Fruit fly (Drosophila melanogaster): Measurements from ENCODE around the gene Tb.
A peak's percentile ranks its signal among the peaks of the same experiment; 100 is the strongest.

The Tb gene

dm6 chr3R:26633010-26633409 lies 23.2 kb upstream of the Tb start:
- no peak for TF ChIP-seq Deaf1 (tag; optimal IDR thresholded peaks at IDR 0.05)
- no peak for TF ChIP-seq caup (GFP tag; optimal IDR thresholded peaks at IDR 0.05; ENCODE audit: severe bottlenecking)
- no peak for TF ChIP-seq unpg (GFP tag; optimal IDR thresholded peaks at IDR 0.05)
- no peak for TF ChIP-seq Dip2 (GFP tag; IDR thresholded peaks at IDR 0.05)
- no peak for TF ChIP-seq CG33213 (GFP tag; optimal IDR thresholded peaks at IDR 0.05)
- TF ChIP-seq CG9797 (GFP tag; optimal IDR thresholded peaks at IDR 0.05), result no peak
- TF ChIP-seq ems (GFP tag; optimal IDR thresholded peaks at IDR 0.05), result no peak
- TF ChIP-seq Neu2 (GFP tag; optimal IDR thresholded peaks at IDR 0.05; ENCODE audit: borderline replicate concordance), result no peak
- TF ChIP-seq Meics (GFP tag; optimal IDR thresholded peaks at IDR 0.05), result no peak
- TF ChIP-seq vvl (GFP tag; IDR thresholded peaks at IDR 0.05), result peak; percentile 61; the same call in 1 of the 2 replicates
- no peak for TF ChIP-seq CG12769 (tag; optimal IDR thresholded peaks at IDR 0.05)
- TF ChIP-seq CG6175 (GFP tag; IDR thresholded peaks at IDR 0.05), result no peak
- no peak for TF ChIP-seq pfk (GFP tag; optimal IDR thresholded peaks at IDR 0.05)
- no peak for TF ChIP-seq CG3407 (GFP tag; optimal IDR thresholded peaks at IDR 0.05)
- TF ChIP-seq abd-A (tag; optimal IDR thresholded peaks at IDR 0.05), result peak; percentile 89
- TF ChIP-seq vfl (GFP tag; optimal IDR thresholded peaks at IDR 0.05), result no peak
- TF ChIP-seq Hmx (GFP tag; optimal IDR thresholded peaks at IDR 0.05), result no peak
- TF ChIP-seq CG2129 (GFP tag; IDR thresholded peaks at IDR 0.05; ENCODE audit: partially characterized antibody), result no peak
- peak; percentile 43 for TF ChIP-seq onecut (GFP tag; IDR thresholded peaks at IDR 0.05)
- TF ChIP-seq sd (tag; optimal IDR thresholded peaks at IDR 0.05), result peak; percentile 82
- TF ChIP-seq mld (GFP tag; IDR thresholded peaks at IDR 0.05; ENCODE audit: partially characterized antibody), result no peak
- no peak for TF ChIP-seq Ets65A (GFP tag)
- no peak for TF ChIP-seq CG7271 (tag; optimal IDR thresholded peaks at IDR 0.05)
- TF ChIP-seq Dbx (GFP tag; IDR thresholded peaks at IDR 0.05), result 0 out of 3 replicates have a peak, but pooled peaks have one; percentile 3
- no peak for TF ChIP-seq slbo (GFP tag; IDR thresholded peaks at IDR 0.05)
- TF ChIP-seq CG5953 (GFP tag; IDR thresholded peaks at IDR 0.05), result no peak
- TF ChIP-seq CG1602 (GFP tag; optimal IDR thresholded peaks at IDR 0.05), result no peak
- TF ChIP-seq Awh (GFP tag; IDR thresholded peaks at IDR 0.05), result 0 out of 2 replicates have a peak, but pooled peaks have one; percentile 15
- no peak for TF ChIP-seq bab2 (GFP tag; optimal IDR thresholded peaks at IDR 0.05)
- TF ChIP-seq Lpt (GFP tag; optimal IDR thresholded peaks at IDR 0.05), result no peak
- no peak for TF ChIP-seq CG13894 (tag; optimal IDR thresholded peaks at IDR 0.05)
- no peak for TF ChIP-seq CG18619 (GFP tag; optimal IDR thresholded peaks at IDR 0.05)
- TF ChIP-seq CG11093 (GFP tag; IDR thresholded peaks at IDR 0.05), result no peak
- no peak for TF ChIP-seq CG2678 (tag; optimal IDR thresholded peaks at IDR 0.05)
- TF ChIP-seq Ada2b (GFP tag; IDR thresholded peaks at IDR 0.05), result no peak
- TF ChIP-seq ap (GFP tag; IDR thresholded peaks at IDR 0.05), result no peak
- no peak for TF ChIP-seq CG11247 (GFP tag; IDR thresholded peaks at IDR 0.05)
- TF ChIP-seq CG4820 (GFP tag; optimal IDR thresholded peaks at IDR 0.05), result no peak
- no peak for TF ChIP-seq CG31365 (tag; optimal IDR thresholded peaks at IDR 0.05)
- no peak for TF ChIP-seq cad (GFP tag; optimal IDR thresholded peaks at IDR 0.05)

dm6 chr3R:26633432-26633831 lies 22.8 kb upstream of the Tb start, which contains the start of gene TwdlH:
Gene TwdlH (plus strand): TSS chr3R:26633732.
- TF ChIP-seq CG6813 (GFP tag; optimal IDR thresholded peaks at IDR 0.05) (no peak), grau (tag; optimal IDR thresholded peaks at IDR 0.05) (no peak), vnd (GFP tag; IDR thresholded peaks at IDR 0.05; ENCODE audit: partially characterized antibody) (no peak), CTCF (GFP tag; optimal IDR thresholded peaks at IDR 0.05) (no peak), CG4820 (GFP tag; optimal IDR thresholded peaks at IDR 0.05) (no peak), ara (GFP tag; IDR thresholded peaks at IDR 0.05) (no peak), Hr3 (GFP tag; optimal IDR thresholded peaks at IDR 0.05) (no peak), crc (GFP tag; optimal IDR thresholded peaks at IDR 0.05) (no peak), CG13424 (tag; optimal IDR thresholded peaks at IDR 0.05) (no peak), CG4424 (GFP tag; optimal IDR thresholded peaks at IDR 0.05) (no peak), CG4707 (GFP tag; optimal IDR thresholded peaks at IDR 0.05) (no peak), cad (GFP tag; optimal IDR thresholded peaks at IDR 0.05) (no peak), CG8944 (GFP tag; optimal IDR thresholded peaks at IDR 0.05) (no peak), Kr (GFP tag; optimal IDR thresholded peaks at IDR 0.05) (no peak), phol (tag; optimal IDR thresholded peaks at IDR 0.05) (no peak), pros (GFP tag; optimal IDR thresholded peaks at IDR 0.05) (no peak), da (GFP tag; optimal IDR thresholded peaks at IDR 0.05) (no peak)

Measured in whole organism, embryonic.